Worm (Caenorhabditis elegans): Measurements from ENCODE around the gene trxr-1.

DNA sequence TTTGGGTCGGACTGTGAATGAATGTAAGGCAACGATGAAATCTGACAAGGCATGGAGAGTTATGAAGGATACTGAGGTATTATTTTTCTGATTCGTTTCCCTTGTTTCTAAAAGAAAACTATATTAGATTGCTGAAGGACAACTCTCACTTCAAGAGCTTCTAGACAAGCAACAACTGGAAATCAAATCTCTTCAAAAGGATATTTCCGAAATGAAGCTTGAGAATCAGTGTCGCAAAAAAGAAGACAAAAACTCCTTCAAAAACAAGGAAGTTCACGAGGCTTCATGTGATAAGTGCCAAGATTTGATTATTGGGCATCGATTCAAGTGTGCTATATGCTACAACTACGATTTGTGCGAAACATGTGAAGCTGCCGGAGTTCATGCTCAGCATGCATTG is 6.9 kb downstream of the trxr-1 start:
- TF ChIP-seq daf-12 (tag; optimal IDR thresholded peaks at IDR 0.05) (no peak), dpl-1 (GFP tag; optimal IDR thresholded peaks at IDR 0.05) (no peak), Y105C5A.15 (GFP tag; IDR thresholded peaks at IDR 0.05) (no peak), fkh-10 (GFP tag; optimal IDR thresholded peaks at IDR 0.05) (peak; percentile 67), F49E8.2 (tag; optimal IDR thresholded peaks at IDR 0.05; ENCODE audit: borderline replicate concordance) (no peak), jun-1 (tag; optimal IDR thresholded peaks at IDR 0.05) (no peak), nhr-102 (tag; optimal IDR thresholded peaks at IDR 0.05) (no peak)
